Fruit fly (Drosophila melanogaster) whole organism: Measurements from ENCODE around the gene put.

Source experiments
- CG8478 ChIP-seq: fragments of >200 bp; optimal IDR thresholded peaks from 2 replicates; lab custom pipeline; 2018; ENCODE audit warnings: inconsistent platforms
- Dll ChIP-seq: fragments of >200 bp; optimal IDR thresholded peaks from 2 replicates; lab custom pipeline; 2017
- EcR ChIP-seq, 2 experiments: fragments of >200 bp; optimal IDR thresholded peaks; 2 replicates each; lab custom pipeline; 2017; ENCODE audit warnings: missing biosample characterization in 2 of 2, missing genetic modification characterization in 2 of 2, missing genetic modification reagents in 2 of 2
- pan ChIP-seq: fragments of >200 bp; optimal IDR thresholded peaks from 2 replicates; lab custom pipeline; 2017
- psq ChIP-seq: fragments of >200 bp; optimal IDR thresholded peaks from 2 replicates; lab custom pipeline; 2017
- usp ChIP-seq: fragments of >200 bp; optimal IDR thresholded peaks from 2 replicates; lab custom pipeline; 2017; ENCODE audit warnings: missing biosample characterization, missing genetic modification characterization, mixed read lengths

The put gene

DNA sequence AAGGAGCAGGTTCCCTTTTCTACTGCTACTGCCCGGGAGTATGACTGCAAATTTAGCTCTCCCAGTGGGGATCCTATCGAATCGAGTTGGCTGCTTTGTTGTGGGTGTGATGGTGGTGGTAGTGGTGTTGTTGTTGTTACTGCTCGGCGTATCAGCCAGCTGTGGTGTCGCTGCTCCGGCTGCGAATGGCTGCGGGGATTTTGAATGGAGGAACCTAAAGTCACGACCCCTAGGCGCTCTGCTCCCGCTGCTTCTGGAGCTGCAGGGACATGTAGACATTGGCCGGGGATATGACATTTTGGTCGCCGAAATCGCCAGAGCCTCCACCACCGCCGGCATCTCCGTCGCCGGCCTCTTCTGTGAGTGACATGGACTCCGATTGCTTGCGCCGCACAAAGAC is 1.3 kb upstream of the put start:
- TF ChIP-seq EcR (GFP tag; optimal IDR thresholded peaks at IDR 0.05; lab: Kevin White, UChicago) (no peak), usp (GFP tag; lab: Kevin White, UChicago) (no peak)

- TF ChIP-seq usp (GFP tag; lab: Kevin White, UChicago) (no peak), EcR (GFP tag; optimal IDR thresholded peaks at IDR 0.05; lab: Kevin White, UChicago) (no peak), Dll (lab: Kevin White, UChicago) (no peak), psq (no peak), CG8478 (no peak)
Measured at dm6 chr3R:14624671-14625070, 832 bp downstream of the put start.

- TF ChIP-seq Dll (lab: Kevin White, UChicago) (no peak), usp (GFP tag; lab: Kevin White, UChicago) (no peak), psq (no peak), pan (lab: Kevin White, UChicago) (no peak), CG8478 (no peak), EcR (GFP tag; optimal IDR thresholded peaks at IDR 0.05; lab: Kevin White, UChicago) (no peak)
Measured at dm6 chr3R:14624088-14624619, 1.3 kb downstream of the put start.

dm6 chr3R:14622571-14622970 is 2.9 kb downstream of the put start:
- no peak for TF ChIP-seq EcR (GFP tag; optimal IDR thresholded peaks at IDR 0.05; lab: Kevin White, UChicago)
- TF ChIP-seq pan (lab: Kevin White, UChicago), result no peak
- TF ChIP-seq Dll (lab: Kevin White, UChicago), result no peak
- TF ChIP-seq CG8478, result no peak
- no peak for TF ChIP-seq usp (GFP tag; lab: Kevin White, UChicago)
- TF ChIP-seq psq, result no peak

DNA sequence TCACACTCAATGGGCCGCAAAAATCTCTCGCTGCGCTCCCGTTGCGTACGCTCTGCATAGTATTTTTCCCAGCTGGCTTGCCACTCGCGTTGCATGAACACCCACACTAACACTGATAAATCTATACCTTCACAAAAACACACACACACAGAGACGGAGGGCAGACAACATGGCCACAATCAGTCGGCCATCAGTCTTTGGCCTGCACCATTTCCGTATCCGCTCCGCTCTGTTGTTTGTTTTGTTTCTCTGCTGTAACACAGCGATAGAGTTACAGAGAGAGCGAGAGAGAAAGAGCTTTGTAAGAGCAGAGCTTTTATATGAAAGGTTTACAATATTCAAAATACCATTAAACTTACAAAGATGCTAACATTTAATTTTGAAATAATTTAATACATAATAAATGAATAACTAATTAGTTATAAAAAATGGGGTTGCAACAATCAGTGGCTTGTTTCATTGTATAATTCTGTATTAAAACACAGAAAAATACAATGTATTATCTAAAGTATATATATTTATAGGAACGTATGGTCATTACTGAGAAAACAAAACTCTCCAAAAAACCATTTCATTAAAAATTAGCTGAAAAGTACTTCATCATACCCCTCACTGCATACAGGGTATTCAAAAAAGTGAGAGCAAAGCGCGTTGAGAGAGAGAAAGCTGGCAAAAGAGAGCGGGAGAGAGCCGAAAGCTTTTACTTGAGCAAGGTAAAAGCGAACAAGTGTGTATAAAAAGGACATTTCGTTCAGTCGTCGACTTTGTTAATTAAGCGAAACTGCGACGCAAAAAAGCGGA is 16.4 kb downstream of the put start, which contains the start of gene CG14853:
Gene CG14853, plus strand, starts transcription at position 751 of the 801 bp plus-strand sequence.
- TF ChIP-seq pan (lab: Kevin White, UChicago) (peak; percentile 58), EcR (GFP tag; optimal IDR thresholded peaks at IDR 0.05; lab: Kevin White, UChicago) (no peak)

DNA sequence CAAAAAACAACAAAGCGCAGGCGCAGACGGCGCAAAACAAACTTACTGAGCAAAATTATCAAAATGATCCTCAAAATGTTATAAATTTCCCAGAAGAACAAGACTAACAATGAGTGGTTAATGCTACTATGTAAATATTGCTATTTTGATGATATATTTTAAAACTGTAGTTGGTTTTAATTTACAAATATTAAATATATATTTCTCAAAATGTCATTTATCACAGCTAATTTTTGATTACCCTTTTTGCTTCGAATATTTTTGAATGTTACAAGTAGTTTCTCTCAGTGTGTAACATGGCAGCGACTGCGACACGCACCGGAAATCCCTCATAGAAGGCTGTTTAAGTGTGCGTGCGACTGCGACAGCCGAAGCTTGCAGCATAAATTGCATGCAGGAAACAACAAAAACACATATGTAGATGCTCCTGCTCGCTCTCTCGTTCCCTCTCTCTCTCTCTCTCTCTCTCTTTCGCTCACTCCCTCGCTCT is 27.5 kb downstream of the put start:
- TF ChIP-seq CG8478 (no peak), EcR (GFP tag; optimal IDR thresholded peaks at IDR 0.05; lab: Kevin White, UChicago) (no peak), psq (no peak), usp (GFP tag; lab: Kevin White, UChicago) (no peak), pan (lab: Kevin White, UChicago) (no peak)

- no peak for TF ChIP-seq EcR (GFP tag; optimal IDR thresholded peaks at IDR 0.05; lab: Kevin White, UChicago)
- TF ChIP-seq CG8478, result no peak
- no peak for TF ChIP-seq psq
- no peak for TF ChIP-seq Dll (lab: Kevin White, UChicago)
- TF ChIP-seq pan (lab: Kevin White, UChicago), result no peak
- TF ChIP-seq usp (GFP tag; lab: Kevin White, UChicago), result no peak
Measured at dm6 chr3R:14590753-14591535, 34.6 kb downstream of the put start.

- TF ChIP-seq pan (lab: Kevin White, UChicago), result no peak
- no peak for TF ChIP-seq CG8478
- TF ChIP-seq usp (GFP tag; lab: Kevin White, UChicago), result no peak
- TF ChIP-seq psq, result no peak
- TF ChIP-seq Dll (lab: Kevin White, UChicago), result no peak
- TF ChIP-seq EcR (GFP tag; optimal IDR thresholded peaks at IDR 0.05; lab: Kevin White, UChicago), result no peak
Measured at dm6 chr3R:14589483-14589882, 36.0 kb downstream of the put start.

DNA sequence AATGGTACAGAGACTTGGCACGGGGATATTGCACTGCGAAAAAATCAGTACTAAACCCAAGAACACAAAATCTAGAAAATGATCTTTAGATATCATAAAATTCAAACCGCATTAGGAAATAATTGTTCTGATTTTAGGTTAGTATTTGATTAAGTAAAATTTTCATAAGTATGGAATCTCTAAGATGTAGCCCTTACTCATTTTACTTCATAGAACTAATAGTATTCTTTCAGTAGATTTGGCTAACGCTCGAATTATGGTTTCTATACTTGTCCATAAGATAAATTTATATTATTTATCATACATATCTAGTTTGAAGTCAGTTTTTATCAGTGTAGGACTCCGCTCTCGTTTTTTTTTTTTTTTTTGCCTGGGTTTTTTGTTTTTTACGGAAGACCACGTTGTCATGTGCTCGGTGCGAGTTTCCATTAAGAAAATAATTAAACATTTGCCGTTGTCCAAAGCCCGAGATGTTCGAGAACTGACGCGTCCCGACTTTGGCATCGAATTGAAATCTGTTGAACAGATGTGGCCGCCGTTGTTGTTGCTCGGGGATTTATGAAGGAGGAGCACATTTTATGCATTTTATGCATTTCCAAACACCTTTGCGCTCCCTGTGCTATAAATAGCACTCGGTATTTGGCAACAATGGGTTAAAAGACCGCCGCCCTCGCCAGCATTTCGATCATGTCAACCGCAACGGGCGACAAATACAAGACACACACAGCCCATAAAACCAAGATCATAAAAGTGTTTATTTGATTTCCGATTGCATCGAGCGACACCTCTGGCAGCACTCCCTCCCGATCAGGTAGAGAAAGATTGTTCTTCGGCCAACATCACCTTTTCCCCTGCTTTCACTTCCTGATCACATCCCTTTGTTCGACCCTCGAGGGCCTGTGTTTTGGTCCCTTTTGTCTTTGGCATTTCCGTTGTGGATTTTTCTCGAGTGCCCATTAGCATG is 38.7 kb downstream of the put start:
- TF ChIP-seq psq (no peak), CG8478 (no peak), usp (GFP tag; lab: Kevin White, UChicago) (no peak), EcR (GFP tag; optimal IDR thresholded peaks at IDR 0.05; lab: Kevin White, UChicago) (no peak), pan (lab: Kevin White, UChicago) (no peak), Dll (lab: Kevin White, UChicago) (no peak)

- TF ChIP-seq CG8478 (no peak), Dll (lab: Kevin White, UChicago) (no peak), pan (lab: Kevin White, UChicago) (no peak), psq (no peak), EcR (GFP tag; optimal IDR thresholded peaks at IDR 0.05; lab: Kevin White, UChicago) (no peak), usp (GFP tag; lab: Kevin White, UChicago) (no peak)
Measured at dm6 chr3R:14580045-14580579, 45.4 kb downstream of the put start.
